Fruit fly (Drosophila melanogaster) whole organism: ENCODE data around the gene mre11.

ENCODE experiments used
- Dll ChIP-seq: fragments of >200 bp; optimal IDR thresholded peaks from 2 replicates; lab custom pipeline; 2017
- pan ChIP-seq: fragments of >200 bp; optimal IDR thresholded peaks from 2 replicates; lab custom pipeline; 2017
- psq ChIP-seq: fragments of >200 bp; optimal IDR thresholded peaks from 2 replicates; lab custom pipeline; 2017
- usp ChIP-seq: fragments of >200 bp; optimal IDR thresholded peaks from 2 replicates; lab custom pipeline; 2017; ENCODE audit warnings: missing biosample characterization, missing genetic modification characterization, mixed read lengths

DNA sequence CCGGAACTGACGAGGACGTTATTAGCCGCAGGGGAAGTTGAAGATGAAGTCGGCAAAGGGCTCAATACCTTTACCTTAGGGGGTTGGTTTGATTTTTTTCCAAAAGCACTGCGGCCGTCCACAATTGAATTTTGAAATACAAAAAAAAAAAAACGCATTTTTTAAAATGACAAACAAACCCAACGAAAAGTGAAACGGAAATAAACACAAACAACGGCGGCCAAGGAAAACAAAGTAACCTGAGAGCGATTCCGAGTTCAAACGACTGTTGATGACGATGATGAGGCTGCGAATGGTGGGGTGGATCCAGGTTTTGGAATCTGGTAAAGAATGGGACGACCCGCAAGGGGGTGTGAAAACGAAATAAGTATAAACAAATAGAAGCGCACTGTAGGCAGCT lies 14.6 kb downstream of the mre11 start:
- TF ChIP-seq Dll (lab: Kevin White, UChicago) (no peak), psq (lab: Kevin White, UChicago) (no peak), usp (GFP tag; lab: Kevin White, UChicago) (no peak), pan (no peak)
